Worm (Caenorhabditis elegans) whole organism, mixed stage, embryonic: ENCODE results near the gene math-23.
A peak's percentile ranks its signal among the peaks of the same experiment; 100 is the strongest.
"Not testable (repeated sequence)": the region's sequence is repeated elsewhere in the genome, so short reads cannot be mapped to it uniquely, and the experiment has no call there.

Experiments used
- M03D4.4 ChIP-seq: sonication (generic microtip); optimal IDR thresholded peaks from 2 replicates; lab custom pipeline; 2017; ENCODE audit warnings: mild to moderate bottlenecking, missing genetic modification characterization, missing compliant biosample characterization
- bed-3 ChIP-seq: fragments of 200-800 bp; sonication (Bioruptor generic); optimal IDR thresholded peaks from 3 replicates; lab custom pipeline; 2018; ENCODE audit warnings: mild to moderate bottlenecking, missing genetic modification characterization, moderate library complexity, missing compliant biosample characterization
- elt-3 ChIP-seq: fragments of 150-350 bp; optimal IDR thresholded peaks from 2 replicates; lab custom pipeline; 2014; ENCODE audit warnings: missing biosample characterization, missing genetic modification characterization
- nhr-28 ChIP-seq: fragments of 150-350 bp; optimal IDR thresholded peaks from 2 replicates; lab custom pipeline; 2014; ENCODE audit warnings: missing biosample characterization, missing genetic modification characterization
- pha-4 ChIP-seq: fragments of 150-350 bp; optimal IDR thresholded peaks from 2 replicates; lab custom pipeline; 2018; ENCODE audit warnings: missing biosample characterization, missing genetic modification reagents, missing genetic modification characterization

The math-23 gene

DNA sequence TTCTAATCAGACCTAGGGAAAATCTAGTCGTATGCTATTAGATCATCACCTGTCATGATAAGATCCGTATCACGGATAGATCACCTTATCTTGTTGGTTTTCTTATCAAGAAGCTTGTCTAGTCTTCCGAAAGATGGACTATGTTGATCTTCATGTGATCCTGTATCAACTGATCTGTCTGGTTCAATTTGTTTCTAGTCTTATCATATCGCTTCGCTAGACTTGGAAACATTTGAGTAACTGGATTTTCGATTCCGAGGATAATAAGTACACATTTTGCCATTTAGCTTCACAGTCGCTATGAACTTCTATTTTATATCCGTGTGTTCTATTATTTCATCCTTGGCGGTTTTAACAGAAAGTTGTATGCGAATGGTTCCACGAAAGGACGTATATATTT, 46.3 kb downstream of the math-23 start, which contains the start of gene ZK250.2:
Gene ZK250.2, plus strand, starts transcription at position 301 of the 400 bp plus-strand sequence.
- TF ChIP-seq bed-3 (GFP tag; lab: Kevin White, UChicago); pha-4; nhr-28 (tag; lab: Kevin White, UChicago): not testable (repeated sequence)

DNA sequence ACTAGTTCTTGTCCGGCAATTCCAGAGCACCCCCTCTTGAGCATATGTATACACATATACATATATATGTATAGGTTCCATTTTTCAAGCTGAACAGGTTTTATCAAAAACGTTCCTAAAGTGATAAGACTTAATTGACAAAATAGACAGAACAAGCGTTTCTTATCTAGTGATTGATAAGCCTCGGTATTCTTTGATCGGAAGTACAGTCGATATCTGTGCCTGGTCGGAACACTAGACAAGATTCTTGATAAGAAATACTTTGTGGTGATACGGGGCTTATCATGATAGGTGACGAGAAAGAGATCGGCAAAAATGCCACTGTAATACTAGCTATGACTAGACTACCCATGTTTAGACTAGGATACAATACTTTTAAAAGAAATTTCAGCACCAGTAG, 47.0 kb downstream of the math-23 start:
- TF ChIP-seq bed-3 (GFP tag; lab: Kevin White, UChicago) (no peak), elt-3 (tag; lab: Kevin White, UChicago) (peak; percentile 70), M03D4.4 (tag; lab: Kevin White, UChicago) (no peak)
- TF ChIP-seq, all 35 proteins: peak for 1
